Worm (Caenorhabditis elegans): ENCODE data around the gene ZK84.1.

The ZK84.1 gene

ce11 chrII:6061495-6061894 is 41.0 kb downstream of the ZK84.1 start (continued):
- TF ChIP-seq nhr-6 (tag; optimal IDR thresholded peaks at IDR 0.05) (peak; percentile 72), R02D3.7 (tag; optimal IDR thresholded peaks at IDR 0.05) (no peak), lin-13 (GFP tag; optimal IDR thresholded peaks at IDR 0.05) (peak; percentile 71), nhr-23 (tag; optimal IDR thresholded peaks at IDR 0.05) (no peak), nhr-12 (tag; optimal IDR thresholded peaks at IDR 0.05) (no peak), gmeb-1 (tag; optimal IDR thresholded peaks at IDR 0.05) (peak; percentile 98), snpc-4 (tag; optimal IDR thresholded peaks at IDR 0.05) (peak; percentile 72), skn-1 (tag; optimal IDR thresholded peaks at IDR 0.05) (no peak), fos-1 (tag; optimal IDR thresholded peaks at IDR 0.05) (peak; percentile 5), nhr-10 (tag; optimal IDR thresholded peaks at IDR 0.05) (no peak), ztf-1 (GFP tag; conservative IDR thresholded peaks at IDR 0.05) (no peak), dmd-4 (tag; optimal IDR thresholded peaks at IDR 0.05) (peak; percentile 6)

- no peak for TF ChIP-seq lsy-2 (tag; optimal IDR thresholded peaks at IDR 0.05)
- no peak for TF ChIP-seq sma-9 (GFP tag; optimal IDR thresholded peaks at IDR 0.05)
- TF ChIP-seq sma-9 (tag; optimal IDR thresholded peaks at IDR 0.05), result no peak
- no peak for TF ChIP-seq ceh-82 (tag; optimal IDR thresholded peaks at IDR 0.05)
- no peak for TF ChIP-seq zag-1 (tag; optimal IDR thresholded peaks at IDR 0.05)
- no peak for TF ChIP-seq F13H6.1 (tag; optimal IDR thresholded peaks at IDR 0.05)
- no peak for TF ChIP-seq Y55F3AM.14 (GFP tag; optimal IDR thresholded peaks at IDR 0.05)
- no peak for TF ChIP-seq nhr-77 (tag; optimal IDR thresholded peaks at IDR 0.05)
- TF ChIP-seq nhr-21 (tag; optimal IDR thresholded peaks at IDR 0.05), result no peak
- TF ChIP-seq nhr-10 (tag; optimal IDR thresholded peaks at IDR 0.05), result no peak
- TF ChIP-seq blmp-1 (tag; optimal IDR thresholded peaks at IDR 0.05; ENCODE audit: insufficient read depth), result no peak
- TF ChIP-seq elt-3 (tag; optimal IDR thresholded peaks at IDR 0.05), result no peak
Observed at ce11 chrII:6067066-6067465, 46.6 kb downstream of the ZK84.1 start, which contains the start of gene H12I13.1. Gene H12I13.1, minus strand, starts transcription at chrII:6067166.
